Worm (Caenorhabditis elegans) whole organism, young adult: ENCODE data around the gene daf-42.

ENCODE experiments used
- B0035.1 ChIP-seq: sonication (generic microtip); optimal IDR thresholded peaks from 2 replicates; lab custom pipeline; 2016; ENCODE audit warnings: missing genetic modification characterization, mild to moderate bottlenecking, missing compliant biosample characterization, missing genotype, missing genetic modification reagents
- C06A6.2 ChIP-seq: fragments of 200-800 bp; sonication (Bioruptor generic); conservative IDR thresholded peaks from 2 replicates; pipeline ENCODE4 v1.3.6; 2022; ENCODE audit warnings: missing genetic modification characterization, missing compliant biosample characterization
- F22D6.2 ChIP-seq: sonication (generic microtip); optimal IDR thresholded peaks from 2 replicates; lab custom pipeline; 2016; ENCODE audit warnings: mild to moderate bottlenecking, missing genetic modification characterization, missing compliant biosample characterization
- F23B12.7 ChIP-seq: sonication (generic microtip); optimal IDR thresholded peaks from 2 replicates; lab custom pipeline; 2017; ENCODE audit warnings: missing genetic modification characterization, mild to moderate bottlenecking, missing compliant biosample characterization, antibody characterized with exemption, moderate library complexity; ENCODE audit not compliant: insufficient read depth
- F37B4.10 ChIP-seq: fragments of 200-800 bp; sonication (Bioruptor generic); IDR thresholded peaks from 2 replicates; pipeline ENCODE4 v1.3.6; 2022; ENCODE audit warnings: missing genetic modification characterization, missing compliant biosample characterization
- F52B5.7 ChIP-seq: sonication (generic microtip); optimal IDR thresholded peaks from 2 replicates; lab custom pipeline; 2016; ENCODE audit warnings: mild to moderate bottlenecking, missing genetic modification characterization, missing compliant biosample characterization
- F55B11.4 ChIP-seq: sonication (generic microtip); optimal IDR thresholded peaks from 2 replicates; lab custom pipeline; 2016; ENCODE audit warnings: missing compliant biosample characterization, missing genetic modification characterization, borderline replicate concordance; ENCODE audit not compliant: insufficient read depth
- Y56A3A.18 ChIP-seq: fragments of 200-800 bp; sonication (Bioruptor generic); IDR thresholded peaks from 2 replicates; pipeline ENCODE4 v1.3.6; 2022; ENCODE audit warnings: missing genetic modification reagents, missing genetic modification characterization, missing compliant biosample characterization
- Y79H2A.3 ChIP-seq: fragments of 200-800 bp; sonication (Bioruptor generic); conservative IDR thresholded peaks from 2 replicates; pipeline ENCODE4 v1.3.6; 2022; ENCODE audit warnings: missing genetic modification reagents, missing genetic modification characterization, missing compliant biosample characterization
- Y95B8A.8 ChIP-seq: fragments of 200-800 bp; sonication (Bioruptor generic); IDR thresholded peaks from 2 replicates; pipeline ENCODE4 v1.3.6; 2022; ENCODE audit warnings: missing genetic modification reagents, missing genetic modification characterization, missing compliant biosample characterization
- aptf-2 ChIP-seq: fragments of 200-800 bp; sonication (Bioruptor generic); conservative IDR thresholded peaks from 2 replicates; pipeline ENCODE4 v1.3.6; 2022; ENCODE audit warnings: missing genetic modification reagents, missing genetic modification characterization, missing compliant biosample characterization
- attf-3 ChIP-seq: fragments of 200-800 bp; sonication (Bioruptor generic); conservative IDR thresholded peaks from 2 replicates; pipeline ENCODE4 v1.3.6; 2022; ENCODE audit warnings: missing genetic modification reagents, missing genetic modification characterization, missing compliant biosample characterization
- attf-5 ChIP-seq: fragments of 200-800 bp; sonication (Bioruptor generic); optimal IDR thresholded peaks from 2 replicates; lab custom pipeline; 2018; ENCODE audit warnings: mild to moderate bottlenecking, missing genetic modification characterization, missing compliant biosample characterization
- dpff-1 ChIP-seq: sonication (generic microtip); optimal IDR thresholded peaks from 2 replicates; lab custom pipeline; 2017; ENCODE audit warnings: mild to moderate bottlenecking, missing genetic modification characterization, missing compliant biosample characterization
- fkh-3 ChIP-seq: sonication (generic microtip); optimal IDR thresholded peaks from 2 replicates; lab custom pipeline; 2016; ENCODE audit warnings: mild to moderate bottlenecking, missing genetic modification characterization, missing compliant biosample characterization
- hmg-1.2 ChIP-seq: fragments of 200-800 bp; sonication (Bioruptor generic); IDR thresholded peaks from 2 replicates; pipeline ENCODE4 v1.3.6; 2022; ENCODE audit warnings: missing genetic modification reagents, missing genetic modification characterization, missing compliant biosample characterization
- hmg-20 ChIP-seq: fragments of 200-800 bp; sonication (Bioruptor generic); IDR thresholded peaks from 2 replicates; pipeline ENCODE4 v1.3.6; 2022; ENCODE audit warnings: missing genetic modification reagents, missing genetic modification characterization, missing compliant biosample characterization
- hrde-1 ChIP-seq: sonication (generic microtip); optimal IDR thresholded peaks from 2 replicates; lab custom pipeline; 2016; ENCODE audit warnings: missing genetic modification characterization, mild to moderate bottlenecking, missing compliant biosample characterization, moderate library complexity, missing genotype, missing genetic modification reagents, borderline replicate concordance
- hsf-1 ChIP-seq: fragments of 200-800 bp; sonication (Bioruptor generic); IDR thresholded peaks from 2 replicates; pipeline ENCODE4 v1.3.6; 2022; ENCODE audit warnings: missing genetic modification reagents, missing genetic modification characterization, missing compliant biosample characterization
- let-526 ChIP-seq: fragments of 200-800 bp; sonication (Bioruptor generic); IDR thresholded peaks from 2 replicates; pipeline ENCODE4 v1.3.6; 2022; ENCODE audit warnings: missing genetic modification reagents, missing genetic modification characterization, missing compliant biosample characterization
- lin-35 ChIP-seq, 3 experiments: fragments of 150-350 bp in 2 of 3; sonication (generic microtip) in 1 of 3; optimal IDR thresholded peaks; 2 replicates each; lab custom pipeline; 2014 to 2018; ENCODE audit warnings: missing biosample characterization in 3 of 3, missing genetic modification characterization in 3 of 3, missing genetic modification reagents in 3 of 3
- mcd-1 ChIP-seq: fragments of 200-800 bp; sonication (Bioruptor generic); IDR thresholded peaks from 2 replicates; pipeline ENCODE4 v1.3.6; 2022; ENCODE audit warnings: missing genetic modification reagents, missing genetic modification characterization, missing compliant biosample characterization
- mel-28 ChIP-seq: sonication (generic microtip); optimal IDR thresholded peaks from 2 replicates; lab custom pipeline; 2016; ENCODE audit warnings: borderline replicate concordance, mild to moderate bottlenecking, missing genetic modification characterization, missing compliant biosample characterization
- nfyb-1 ChIP-seq: fragments of 200-800 bp; sonication (Bioruptor generic); IDR thresholded peaks from 2 replicates; pipeline ENCODE4 v1.3.6; 2022; ENCODE audit warnings: missing genetic modification reagents, missing genetic modification characterization, missing compliant biosample characterization
- nhr-27 ChIP-seq: fragments of 200-800 bp; sonication (Bioruptor generic); optimal IDR thresholded peaks from 2 replicates; lab custom pipeline; 2018; ENCODE audit warnings: mild to moderate bottlenecking, missing genetic modification characterization, moderate library complexity, missing compliant biosample characterization
- repo-1 ChIP-seq: sonication (generic microtip); optimal IDR thresholded peaks from 2 replicates; lab custom pipeline; 2017; ENCODE audit warnings: mild to moderate bottlenecking, missing genetic modification characterization, missing compliant biosample characterization
- snpc-1.1 ChIP-seq: sonication (generic microtip); optimal IDR thresholded peaks from 2 replicates; lab custom pipeline; 2017; ENCODE audit warnings: missing genetic modification characterization, mild to moderate bottlenecking, missing compliant biosample characterization, antibody characterized with exemption, moderate library complexity, missing genotype, missing genetic modification reagents; ENCODE audit not compliant: insufficient read depth
- snpc-3.4 ChIP-seq: sonication (generic microtip); optimal IDR thresholded peaks from 2 replicates; lab custom pipeline; 2017; ENCODE audit warnings: missing genetic modification characterization, mild to moderate bottlenecking, missing compliant biosample characterization, antibody characterized with exemption, moderate library complexity, missing genotype, missing genetic modification reagents
- snpc-4 ChIP-seq, 5 experiments: fragments of 150-350 bp in 1 of 5; sonication (generic microtip) in 4 of 5; optimal IDR thresholded peaks; 2 replicates each; lab custom pipeline; 2014 to 2018; ENCODE audit warnings: missing genetic modification characterization in 5 of 5, missing biosample characterization in 3 of 5, antibody characterized with exemption in 2 of 5, mild to moderate bottlenecking in 2 of 5, missing compliant biosample characterization in 2 of 5, missing genotype in 2 of 5, moderate library complexity in 2 of 5, missing genetic modification reagents in 1 of 5
- tbx-9 ChIP-seq: sonication (generic microtip); optimal IDR thresholded peaks from 2 replicates; lab custom pipeline; 2016; ENCODE audit warnings: borderline replicate concordance, missing genetic modification characterization, inconsistent platforms, missing compliant biosample characterization
- zfh-2 ChIP-seq: fragments of 200-800 bp; sonication (Bioruptor generic); conservative IDR thresholded peaks from 2 replicates; pipeline ENCODE4 v1.3.6; 2022; ENCODE audit warnings: missing genetic modification reagents, missing genetic modification characterization, missing compliant biosample characterization
- ztf-25 ChIP-seq: fragments of 200-800 bp; sonication (Bioruptor generic); IDR thresholded peaks from 2 replicates; pipeline ENCODE4 v1.3.6; 2022; ENCODE audit warnings: missing genetic modification reagents, missing genetic modification characterization, missing compliant biosample characterization
- ztf-28 ChIP-seq: fragments of 200-800 bp; sonication (Bioruptor generic); IDR thresholded peaks from 2 replicates; pipeline ENCODE4 v1.3.6; 2022; ENCODE audit warnings: missing genetic modification reagents, missing genetic modification characterization, missing compliant biosample characterization
- ztf-3 ChIP-seq: fragments of 200-800 bp; sonication (Bioruptor generic); optimal IDR thresholded peaks from 2 replicates; lab custom pipeline; 2018; ENCODE audit warnings: mild to moderate bottlenecking, missing genetic modification characterization, missing compliant biosample characterization

daf-42 gene

DNA sequence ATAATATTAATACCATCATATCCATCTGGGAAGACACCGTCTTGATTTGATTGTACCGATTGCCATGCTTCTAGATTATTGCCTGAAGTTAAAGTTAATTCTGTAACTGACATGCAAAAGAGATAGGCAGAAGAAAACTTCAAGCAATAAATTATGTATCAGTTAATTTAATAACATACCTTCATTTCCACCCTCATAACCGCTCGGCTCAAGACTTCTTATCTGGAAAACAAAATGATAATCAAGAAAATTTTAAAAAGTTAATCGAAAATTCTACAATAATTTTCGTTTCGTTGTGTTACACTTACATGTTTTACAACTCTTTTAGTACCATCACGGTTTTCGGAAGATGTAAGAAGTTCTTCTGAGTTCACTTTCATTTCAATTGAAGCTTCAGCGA is 4.5 kb downstream of the daf-42 start:
- TF ChIP-seq lin-35 (GFP tag; optimal IDR thresholded peaks at IDR 0.05; lab: Kevin White, UChicago) (no peak), mel-28 (no peak), ztf-3 (GFP tag; lab: Kevin White, UChicago) (no peak), Y79H2A.3 (GFP tag; lab: Robert Waterston, UW) (no peak), snpc-3.4 (tag; lab: Kevin White, UChicago) (no peak), ztf-25 (GFP tag; lab: Robert Waterston, UW) (no peak), repo-1 (tag; lab: Kevin White, UChicago) (no peak)

DNA sequence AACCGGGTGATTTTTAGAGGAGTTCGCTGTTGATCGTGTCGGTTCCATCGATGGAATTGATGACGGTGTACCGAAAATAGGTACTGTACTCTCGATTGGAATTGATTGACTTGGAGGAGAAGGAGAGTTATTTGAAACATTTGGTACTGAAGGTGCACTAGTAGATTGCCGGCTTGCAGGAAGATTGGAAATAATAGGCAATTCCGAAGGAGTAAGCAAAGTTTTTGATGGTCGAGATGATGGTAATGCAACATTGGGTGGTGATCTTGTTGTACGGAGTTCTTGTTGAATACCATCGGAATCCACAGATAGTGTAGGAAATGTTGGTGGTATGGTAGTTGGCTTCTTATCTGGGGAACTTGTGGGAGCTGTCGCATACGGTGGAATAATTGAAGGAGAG is 7.6 kb downstream of the daf-42 start:
- TF ChIP-seq let-526 (GFP tag; lab: Robert Waterston, UW) = no peak
- TF ChIP-seq Y95B8A.8 (GFP tag; lab: Robert Waterston, UW) = no peak
- no peak for TF ChIP-seq ztf-25 (GFP tag; lab: Robert Waterston, UW)
- TF ChIP-seq lin-35 (GFP tag; optimal IDR thresholded peaks at IDR 0.05; lab: Kevin White, UChicago) = no peak
- no peak for TF ChIP-seq Y56A3A.18
- TF ChIP-seq tbx-9 = no peak
- no peak for TF ChIP-seq F52B5.7 (tag; lab: Kevin White, UChicago)
- TF ChIP-seq attf-5 = no peak
- TF ChIP-seq nfyb-1 (GFP tag; lab: Robert Waterston, UW) = no peak
- TF ChIP-seq aptf-2 (GFP tag; lab: Robert Waterston, UW) = no peak
- TF ChIP-seq mcd-1 (GFP tag; lab: Robert Waterston, UW) = no peak
- TF ChIP-seq ztf-28 = no peak
- TF ChIP-seq B0035.1 (tag; lab: Kevin White, UChicago) = no peak
- no peak for TF ChIP-seq dpff-1 (tag; lab: Kevin White, UChicago)
- no peak for TF ChIP-seq ztf-3 (GFP tag; lab: Kevin White, UChicago)

DNA sequence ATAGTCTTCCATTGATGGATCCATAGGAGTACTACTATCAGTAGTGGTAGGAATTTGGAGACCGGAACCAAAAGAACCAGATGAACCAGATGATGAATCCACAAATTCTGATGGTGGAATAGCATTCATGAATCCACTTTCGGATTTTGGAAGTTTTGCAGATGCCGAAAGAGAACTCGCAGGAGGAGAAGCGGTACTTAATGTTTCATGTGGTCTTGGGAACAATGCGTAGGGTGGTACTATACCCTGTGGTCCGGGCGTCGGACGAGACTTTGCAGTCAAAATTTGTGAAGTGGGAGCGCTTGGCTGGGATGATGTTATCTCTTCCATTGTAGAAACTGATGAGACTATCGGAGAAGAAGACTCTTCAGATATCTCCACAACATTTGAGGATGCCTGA is 8.6 kb downstream of the daf-42 start:
- 0 out of 2 replicates have a peak, but pooled peaks have one; percentile 21 for TF ChIP-seq hsf-1
- no peak for TF ChIP-seq let-526 (GFP tag; lab: Robert Waterston, UW)

DNA sequence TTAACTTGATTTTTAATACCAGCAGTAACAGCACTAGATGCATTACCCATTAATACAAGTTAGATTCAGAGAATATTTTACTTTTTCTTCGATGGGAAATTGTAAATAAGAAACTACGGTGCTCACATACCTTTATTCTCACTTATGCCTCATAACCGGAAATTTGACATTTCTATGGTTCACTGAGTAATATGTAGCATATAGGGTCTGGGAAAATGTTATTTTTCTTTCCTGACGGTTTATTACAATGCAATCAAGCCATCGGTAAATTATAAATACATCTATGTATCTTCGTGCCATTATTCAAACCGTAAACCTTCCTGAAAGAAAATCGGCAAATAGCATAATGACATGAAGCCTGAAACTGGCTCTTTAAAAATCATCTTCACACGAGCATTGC is 14.0 kb downstream of the daf-42 start, which contains the start of gene ocr-4:
Gene ocr-4 (minus strand): TSS at position 101 of the 400 bp plus-strand sequence.
- no peak for TF ChIP-seq attf-3 (GFP tag; lab: Robert Waterston, UW)
- TF ChIP-seq F55B11.4 (tag; lab: Kevin White, UChicago) = no peak
- no peak for TF ChIP-seq ztf-25 (GFP tag; lab: Robert Waterston, UW)
- TF ChIP-seq zfh-2 (GFP tag; lab: Robert Waterston, UW) = no peak
- no peak for TF ChIP-seq snpc-4 (GFP tag; optimal IDR thresholded peaks at IDR 0.05; lab: Kevin White, UChicago)
- TF ChIP-seq snpc-4 (tag; optimal IDR thresholded peaks at IDR 0.05; lab: Kevin White, UChicago) = no peak
- no peak for TF ChIP-seq F22D6.2 (tag; lab: Kevin White, UChicago)
- no peak for TF ChIP-seq hrde-1 (tag; lab: Kevin White, UChicago)
- TF ChIP-seq F52B5.7 (tag; lab: Kevin White, UChicago) = no peak
- no peak for TF ChIP-seq nhr-27 (tag; lab: Kevin White, UChicago)
- no peak for TF ChIP-seq Y79H2A.3 (GFP tag; lab: Robert Waterston, UW)
- no peak for TF ChIP-seq F23B12.7 (tag; lab: Kevin White, UChicago)
- no peak for TF ChIP-seq F37B4.10
- no peak for TF ChIP-seq aptf-2 (GFP tag; lab: Robert Waterston, UW)
- TF ChIP-seq C06A6.2 = no peak
- no peak for TF ChIP-seq hmg-20
- TF ChIP-seq hmg-1.2 = no peak
- TF ChIP-seq fkh-3 = no peak
- TF ChIP-seq snpc-1.1 = no peak
